Fruit fly (Drosophila melanogaster): ENCODE measurements around the gene CG34301.

- no peak for TF ChIP-seq CG8301 (tag; optimal IDR thresholded peaks at IDR 0.05)
- no peak for TF ChIP-seq Snoo (tag; optimal IDR thresholded peaks at IDR 0.05)
- TF ChIP-seq gl (tag; optimal IDR thresholded peaks at IDR 0.05) = no peak
- no peak for TF ChIP-seq EcR (GFP tag; optimal IDR thresholded peaks at IDR 0.05)
- TF ChIP-seq CG34367 (tag; optimal IDR thresholded peaks at IDR 0.05) = no peak
- no peak for TF ChIP-seq Pif1A (GFP tag; optimal IDR thresholded peaks at IDR 0.05)
- no peak for TF ChIP-seq CG8159 (tag; optimal IDR thresholded peaks at IDR 0.05)
- TF ChIP-seq fd96Ca (GFP tag; IDR thresholded peaks at IDR 0.05) = no peak
Observed at dm6 chr3R:8769094-8769493, 4.1 kb upstream of the CG34301 start, which contains the start of gene CG8236.

All from whole organism, pupa.